Worm (Caenorhabditis elegans): ENCODE data around the gene lpd-9.

The lpd-9 gene

ce11 chrV:10578938-10579337 is at the start of gene lpd-9, which contains the start of gene erh-1 (continued):
- TF ChIP-seq ctbp-1 (GFP tag; IDR thresholded peaks at IDR 0.05) (peak; percentile 28; the same call in 1 of the 2 replicates), nhr-102 (tag; optimal IDR thresholded peaks at IDR 0.05) (peak; percentile 76), lin-15B (tag; optimal IDR thresholded peaks at IDR 0.05) (no peak), set-16 (GFP tag; IDR thresholded peaks at IDR 0.05) (no peak), Y75B8A.6 (GFP tag; IDR thresholded peaks at IDR 0.05) (no peak), ZK337.2 (GFP tag; IDR thresholded peaks at IDR 0.05) (no peak), lin-13 (GFP tag; optimal IDR thresholded peaks at IDR 0.05) (no peak), dmd-6 (GFP tag; IDR thresholded peaks at IDR 0.05) (peak; percentile 73), R02D3.7 (tag; optimal IDR thresholded peaks at IDR 0.05) (no peak), lin-38 (GFP tag; IDR thresholded peaks at IDR 0.05) (peak; percentile 84), dve-1 (tag; optimal IDR thresholded peaks at IDR 0.05; ENCODE audit: insufficient read depth) (peak; percentile 69), nhr-25 (tag; optimal IDR thresholded peaks at IDR 0.05; ENCODE audit: borderline replicate concordance, insufficient read depth) (no peak), rbr-2 (tag; optimal IDR thresholded peaks at IDR 0.05) (peak; percentile 77), F49E8.2 (tag; optimal IDR thresholded peaks at IDR 0.05; ENCODE audit: borderline replicate concordance) (peak; percentile 33), lin-39 (tag; optimal IDR thresholded peaks at IDR 0.05) (no peak), D1046.2 (GFP tag; IDR thresholded peaks at IDR 0.05) (no peak), spr-3 (GFP tag; optimal IDR thresholded peaks at IDR 0.05) (no peak), lsy-2 (tag; optimal IDR thresholded peaks at IDR 0.05) (no peak), mxl-3 (GFP tag; optimal IDR thresholded peaks at IDR 0.05) (peak; percentile 26), zip-11 (GFP tag; IDR thresholded peaks at IDR 0.05) (no peak), unc-39 (tag; optimal IDR thresholded peaks at IDR 0.05) (no peak), mdl-1 (tag; optimal IDR thresholded peaks at IDR 0.05) (peak in 1 of 2 experiments; percentile 32), Y48G9A.11 (GFP tag; IDR thresholded peaks at IDR 0.05) (no peak), ceh-20 (GFP tag; IDR thresholded peaks at IDR 0.05) (peak; percentile 78), F26F4.8 (GFP tag; conservative IDR thresholded peaks at IDR 0.05) (no peak), vab-7 (GFP tag; IDR thresholded peaks at IDR 0.05) (no peak), nhr-28 (tag; optimal IDR thresholded peaks at IDR 0.05) (peak; percentile 7), fos-1 (tag; optimal IDR thresholded peaks at IDR 0.05) (no peak), unc-130 (GFP tag; optimal IDR thresholded peaks at IDR 0.05) (peak; percentile 19), zfp-2 (tag; optimal IDR thresholded peaks at IDR 0.05) (peak; percentile 20), skn-1 (tag; optimal IDR thresholded peaks at IDR 0.05) (no peak), ceh-32 (tag; optimal IDR thresholded peaks at IDR 0.05; ENCODE audit: poor library complexity) (no peak), pqm-1 (tag; optimal IDR thresholded peaks at IDR 0.05) (no peak), saeg-2 (GFP tag; IDR thresholded peaks at IDR 0.05) (no peak), madf-5 (GFP tag; IDR thresholded peaks at IDR 0.05) (no peak), ceh-62 (tag; optimal IDR thresholded peaks at IDR 0.05) (no peak), gei-8 (GFP tag; optimal IDR thresholded peaks at IDR 0.05) (no peak), daf-12 (tag; optimal IDR thresholded peaks at IDR 0.05) (no peak), nhr-76 (tag; optimal IDR thresholded peaks at IDR 0.05) (no peak), pha-4 (GFP tag; IDR thresholded peaks at IDR 0.05) (peak; percentile 62; the same call in 1 of the 2 replicates), pha-4 (tag; optimal IDR thresholded peaks at IDR 0.05) (peak; percentile 82), lin-1 (GFP tag; IDR thresholded peaks at IDR 0.05) (no peak), mes-2 (tag; optimal IDR thresholded peaks at IDR 0.05; ENCODE audit: poor library complexity, severe bottlenecking) (peak; percentile 85), daf-16 (GFP tag; optimal IDR thresholded peaks at IDR 0.05) (peak in 1 of 2 experiments; percentile 43), daf-16 (tag; optimal IDR thresholded peaks at IDR 0.05) (peak; percentile 58), nhr-11 (tag; optimal IDR thresholded peaks at IDR 0.05) (peak; percentile 13), nhr-77 (tag; optimal IDR thresholded peaks at IDR 0.05) (peak; percentile 46), unc-62 (GFP tag; optimal IDR thresholded peaks at IDR 0.05 in 1 of 2) (no peak), unc-62 (tag; optimal IDR thresholded peaks at IDR 0.05) (no peak), ztf-11 (tag; optimal IDR thresholded peaks at IDR 0.05) (no peak), daf-8 (GFP tag; IDR thresholded peaks at IDR 0.05) (no peak), egl-43 (GFP tag; IDR thresholded peaks at IDR 0.05) (no peak)

Measured in whole organism, L4 larva.